Fruit fly (Drosophila melanogaster) whole organism, prepupa: ENCODE measurements around the gene CG43329.

Source experiments
- CG32006 ChIP-seq: fragments of 200-800 bp; sonication (Bioruptor generic); optimal IDR thresholded peaks from 3 replicates; lab custom pipeline; 2017; ENCODE audit warnings: missing biosample characterization, mild to moderate bottlenecking, missing genetic modification characterization
- CG3919 ChIP-seq: fragments of 200-800 bp; sonication (Bioruptor generic); optimal IDR thresholded peaks from 3 replicates; lab custom pipeline; 2016; ENCODE audit warnings: missing biosample characterization, missing genetic modification characterization
- CG6808 ChIP-seq: fragments of 200-800 bp; sonication (Bioruptor generic); optimal IDR thresholded peaks from 3 replicates; lab custom pipeline; 2017; ENCODE audit warnings: missing biosample characterization, missing genetic modification characterization, mild to moderate bottlenecking, moderate library complexity, missing genetic modification reagents
- CG8632 ChIP-seq: fragments of 200-800 bp; sonication (Bioruptor generic); optimal IDR thresholded peaks from 3 replicates; lab custom pipeline; 2016; ENCODE audit warnings: missing biosample characterization, missing genetic modification characterization
- Sox102F ChIP-seq: fragments of 200-800 bp; sonication (Bioruptor generic); optimal IDR thresholded peaks from 2 replicates; lab custom pipeline; 2016; ENCODE audit warnings: missing biosample characterization, mild to moderate bottlenecking, missing genetic modification characterization
- esn ChIP-seq: fragments of 200-800 bp; sonication (Bioruptor generic); optimal IDR thresholded peaks from 2 replicates; lab custom pipeline; 2016; ENCODE audit warnings: missing biosample characterization, mild to moderate bottlenecking, missing genetic modification characterization, moderate library complexity
- salr ChIP-seq, 2 experiments: fragments of 200-800 bp; sonication (Bioruptor generic); optimal IDR thresholded peaks; 3 replicates each; lab custom pipeline; 2016 to 2018; ENCODE audit warnings: missing biosample characterization in 2 of 2, missing genetic modification characterization in 2 of 2, mild to moderate bottlenecking in 1 of 2

dm6 chr3L:22505118-22505517, at the start of gene CG43329:
- TF ChIP-seq CG3919 (no peak), CG32006 (no peak), CG8632 (no peak), Sox102F (GFP tag; lab: Kevin White, UChicago) (no peak), esn (GFP tag; lab: Kevin White, UChicago) (no peak), salr (GFP tag; optimal IDR thresholded peaks at IDR 0.05; lab: Kevin White, UChicago) (no peak), CG6808 (GFP tag; lab: Kevin White, UChicago) (no peak)
